Fruit fly (Drosophila melanogaster): ENCODE results near the gene CG10431.

DNA sequence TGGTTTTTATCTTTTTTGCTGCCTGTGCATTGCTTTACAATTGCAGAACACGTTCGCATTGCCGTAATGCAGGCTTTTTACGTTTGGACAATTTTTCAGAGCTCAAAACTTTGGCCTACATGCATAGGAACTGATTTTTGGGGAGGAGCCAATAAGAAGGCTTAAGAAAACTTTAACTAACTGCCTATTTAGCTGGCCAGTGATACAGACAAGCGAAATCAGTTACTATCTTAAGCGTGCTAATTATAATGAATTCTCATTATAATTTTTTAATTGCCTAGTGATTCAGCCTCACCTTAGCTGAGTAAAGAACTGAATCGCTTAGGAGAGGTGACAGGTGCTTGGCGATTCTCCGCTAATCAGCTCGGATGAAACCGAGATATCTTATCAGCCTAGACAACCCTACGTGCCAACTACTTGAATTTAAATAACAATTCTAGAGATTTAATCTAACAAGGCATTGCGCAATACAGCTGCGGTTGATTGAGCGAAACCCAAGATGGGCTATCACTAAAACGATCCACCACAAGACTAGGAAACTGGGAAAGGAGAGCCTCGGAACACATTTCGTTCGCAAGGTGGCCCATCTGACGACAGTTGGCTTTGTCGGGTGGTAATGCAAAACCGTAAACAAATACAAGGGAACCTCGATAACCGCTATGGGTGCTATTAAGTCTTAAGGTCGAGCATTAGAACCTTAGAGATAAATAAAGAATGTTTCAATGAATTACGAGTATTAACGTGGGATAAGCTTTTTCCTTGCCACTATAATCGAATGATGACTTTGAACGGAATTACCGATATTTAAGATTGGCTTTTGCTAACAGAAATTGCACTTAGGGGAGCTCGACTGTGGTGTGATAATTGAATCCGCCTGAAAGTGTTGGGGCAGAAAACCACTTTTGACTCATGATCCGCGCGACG, 11.0 kb downstream of the CG10431 start:
- peak; percentile 21 for TF ChIP-seq CG11617 (GFP tag; optimal IDR thresholded peaks at IDR 0.05)
- peak; percentile 25 for TF ChIP-seq CG12768 (GFP tag; optimal IDR thresholded peaks at IDR 0.05)
- TF ChIP-seq cic (GFP tag; optimal IDR thresholded peaks at IDR 0.05), result peak; percentile 32

All from whole organism, adult.